Fruit fly (Drosophila melanogaster): ENCODE data around the gene IP3K2.
A peak's percentile ranks its signal among the peaks of the same experiment; 100 is the strongest.

The IP3K2 gene

dm6 chrX:13368149-13368548 is 64.7 kb downstream of the IP3K2 start, which contains the start of gene dmrt11E (continued):
- TF ChIP-seq CrebB (tag; optimal IDR thresholded peaks at IDR 0.05) (no peak), ssp (GFP tag; IDR thresholded peaks at IDR 0.05) (0 out of 2 replicates have a peak, but pooled peaks have one; percentile 32), dysf (GFP tag; IDR thresholded peaks at IDR 0.05) (peak; percentile 64), Ssrp (tag; optimal IDR thresholded peaks at IDR 0.05) (peak; percentile 70), scrt (GFP tag; optimal IDR thresholded peaks at IDR 0.05) (no peak), CG6765 (GFP tag; optimal IDR thresholded peaks at IDR 0.05) (no peak), CG14014 (GFP tag; IDR thresholded peaks at IDR 0.05) (no peak), CG1832 (GFP tag; optimal IDR thresholded peaks at IDR 0.05) (no peak), CG3847 (GFP tag; IDR thresholded peaks at IDR 0.05) (no peak; the same call in 1 of the 2 replicates), pnt (GFP tag; optimal IDR thresholded peaks at IDR 0.05) (no peak), CG3065 (GFP tag; optimal IDR thresholded peaks at IDR 0.05) (no peak), Poxn (GFP tag; IDR thresholded peaks at IDR 0.05) (no peak), Mad (GFP tag; optimal IDR thresholded peaks at IDR 0.05) (no peak), dm (GFP tag; optimal IDR thresholded peaks at IDR 0.05) (no peak), CG13424 (tag; optimal IDR thresholded peaks at IDR 0.05) (peak; percentile 75), Bteb2 (GFP tag; optimal IDR thresholded peaks at IDR 0.05) (no peak), TFAM (GFP tag; optimal IDR thresholded peaks at IDR 0.05) (no peak), CG18476 (GFP tag; optimal IDR thresholded peaks at IDR 0.05) (no peak), CG11093 (GFP tag; IDR thresholded peaks at IDR 0.05) (peak; percentile 46; the same call in 1 of the 3 replicates), peb (GFP tag; IDR thresholded peaks at IDR 0.05) (no peak), CG31365 (tag; optimal IDR thresholded peaks at IDR 0.05) (no peak), hb (GFP tag; IDR thresholded peaks at IDR 0.05; ENCODE audit: partially characterized antibody) (no peak), croc (GFP tag; conservative IDR thresholded peaks at IDR 0.05) (peak; percentile 72), CG16779 (GFP tag; IDR thresholded peaks at IDR 0.05) (no peak), CG17328 (GFP tag; IDR thresholded peaks at IDR 0.05) (peak; percentile 69), BtbVII (GFP tag; optimal IDR thresholded peaks at IDR 0.05) (no peak), CG13123 (GFP tag; optimal IDR thresholded peaks at IDR 0.05) (no peak), CG12219 (GFP tag; optimal IDR thresholded peaks at IDR 0.05) (peak; percentile 55), bab2 (GFP tag; optimal IDR thresholded peaks at IDR 0.05) (no peak), tgo (GFP tag; IDR thresholded peaks at IDR 0.05) (peak; percentile 63), pros (GFP tag; optimal IDR thresholded peaks at IDR 0.05) (no peak), Hr39 (optimal IDR thresholded peaks at IDR 0.05) (no peak), CG8478 (optimal IDR thresholded peaks at IDR 0.05) (no peak), Elba2 (GFP tag; optimal IDR thresholded peaks at IDR 0.05) (peak; percentile 3), CG13296 (GFP tag; optimal IDR thresholded peaks at IDR 0.05) (no peak), danr (GFP tag; IDR thresholded peaks at IDR 0.05) (peak; percentile 41; the same call in 1 of the 2 replicates), Pdp1 (GFP tag; optimal IDR thresholded peaks at IDR 0.05) (no peak), jing (GFP tag; optimal IDR thresholded peaks at IDR 0.05) (peak; percentile 44), CG31224 (GFP tag; IDR thresholded peaks at IDR 0.05) (no peak), lola (GFP tag; optimal IDR thresholded peaks at IDR 0.05) (peak in 1 of 3 experiments; percentile 75), CG13287 (GFP tag; IDR thresholded peaks at IDR 0.05; ENCODE audit: partially characterized antibody) (no peak), cad (GFP tag; optimal IDR thresholded peaks at IDR 0.05) (no peak), CG8089 (GFP tag; optimal IDR thresholded peaks at IDR 0.05) (no peak), CG3838 (GFP tag; optimal IDR thresholded peaks at IDR 0.05) (no peak), Med (GFP tag) (peak; percentile 25), CG4282 (GFP tag; optimal IDR thresholded peaks at IDR 0.05) (no peak), sc (optimal IDR thresholded peaks at IDR 0.05) (no peak), sc (GFP tag; optimal IDR thresholded peaks at IDR 0.05) (peak; percentile 48), Bgb (GFP tag; IDR thresholded peaks at IDR 0.05; ENCODE audit: partially characterized antibody) (no peak), gt (GFP tag; IDR thresholded peaks at IDR 0.05) (no peak), kah (GFP tag; optimal IDR thresholded peaks at IDR 0.05) (peak; percentile 40), CG18262 (tag; optimal IDR thresholded peaks at IDR 0.05) (peak; percentile 83), CG15601 (tag; optimal IDR thresholded peaks at IDR 0.05) (peak; percentile 59)

Measured in whole organism, embryonic.